Worm (Caenorhabditis elegans): ENCODE measurements around the gene str-165.

Gene str-165

ce11 chrV:13789362-13789761 lies 41.6 kb upstream of the str-165 start (continued):
- TF ChIP-seq lin-35 (GFP tag; optimal IDR thresholded peaks at IDR 0.05) (peak in 1 of 3 experiments; percentile 56), snpc-4 (GFP tag; optimal IDR thresholded peaks at IDR 0.05) (no peak), snpc-4 (tag; optimal IDR thresholded peaks at IDR 0.05) (peak; percentile 16 to 64 (median 48)), nhr-90 (tag; optimal IDR thresholded peaks at IDR 0.05) (peak; percentile 23), aptf-2 (GFP tag; conservative IDR thresholded peaks at IDR 0.05) (no peak), nfyb-1 (GFP tag; IDR thresholded peaks at IDR 0.05) (no peak), mes-4 (tag; optimal IDR thresholded peaks at IDR 0.05) (no peak), ets-4 (GFP tag; optimal IDR thresholded peaks at IDR 0.05) (no peak), attf-5 (GFP tag; optimal IDR thresholded peaks at IDR 0.05) (peak; percentile 93), Y67H2A.10 (GFP tag; conservative IDR thresholded peaks at IDR 0.05) (no peak), lin-40 (tag; optimal IDR thresholded peaks at IDR 0.05) (peak; percentile 62), ztf-22 (GFP tag; optimal IDR thresholded peaks at IDR 0.05) (no peak), ccch-3 (GFP tag; optimal IDR thresholded peaks at IDR 0.05) (no peak), tbx-9 (tag; optimal IDR thresholded peaks at IDR 0.05; ENCODE audit: borderline replicate concordance) (no peak), mxl-1 (tag; optimal IDR thresholded peaks at IDR 0.05) (no peak), madf-6 (GFP tag; IDR thresholded peaks at IDR 0.05) (no peak), F57C9.4 (tag; optimal IDR thresholded peaks at IDR 0.05) (no peak), egl-18 (GFP tag; IDR thresholded peaks at IDR 0.05) (no peak), repo-1 (tag; optimal IDR thresholded peaks at IDR 0.05) (no peak), Y53F4B.3 (GFP tag; IDR thresholded peaks at IDR 0.05) (no peak), mel-28 (tag; optimal IDR thresholded peaks at IDR 0.05; ENCODE audit: borderline replicate concordance) (no peak), attf-6 (GFP tag; IDR thresholded peaks at IDR 0.05) (no peak), rcor-1 (GFP tag; IDR thresholded peaks at IDR 0.05) (peak; percentile 24; the same call in 1 of the 2 replicates), die-1 (tag; optimal IDR thresholded peaks at IDR 0.05) (no peak), dox-1 (GFP tag; IDR thresholded peaks at IDR 0.05) (peak; percentile 79), lir-1 (GFP tag; conservative IDR thresholded peaks at IDR 0.05) (no peak), F22D6.2 (tag; optimal IDR thresholded peaks at IDR 0.05) (no peak), athp-1 (tag; optimal IDR thresholded peaks at IDR 0.05) (peak; percentile 1), somi-1 (GFP tag; optimal IDR thresholded peaks at IDR 0.05) (peak; percentile 20), cebp-2 (GFP tag; IDR thresholded peaks at IDR 0.05) (no peak), F33H1.4 (GFP tag; IDR thresholded peaks at IDR 0.05) (no peak), aptf-3 (GFP tag; IDR thresholded peaks at IDR 0.05) (no peak), pbrm-1 (GFP tag; IDR thresholded peaks at IDR 0.05) (0 out of 2 replicates have a peak, but pooled peaks have one; percentile 24), tlf-1 (GFP tag; optimal IDR thresholded peaks at IDR 0.05) (peak; percentile 26), unc-130 (GFP tag; optimal IDR thresholded peaks at IDR 0.05) (no peak), bed-1 (GFP tag; IDR thresholded peaks at IDR 0.05) (no peak), T07F8.4 (tag; optimal IDR thresholded peaks at IDR 0.05) (no peak), F23B12.7 (tag; optimal IDR thresholded peaks at IDR 0.05; ENCODE audit: insufficient read depth) (peak; percentile 70), let-526 (GFP tag; IDR thresholded peaks at IDR 0.05) (peak; percentile 61; the same call in 1 of the 2 replicates)

ce11 chrV:13790117-13790516 lies 40.8 kb upstream of the str-165 start:
- TF ChIP-seq cebp-1 (GFP tag; IDR thresholded peaks at IDR 0.05) (no peak), cebp-1 (tag; optimal IDR thresholded peaks at IDR 0.05) (peak; percentile 57), C06A6.2 (GFP tag; conservative IDR thresholded peaks at IDR 0.05) (no peak)
